Worm (Caenorhabditis elegans) whole organism, L1 larva: ENCODE measurements around the gene ins-20.

ENCODE experiments used
- C16A3.4 ChIP-seq: fragments of 150-350 bp; optimal IDR thresholded peaks from 2 replicates; lab custom pipeline; 2014; ENCODE audit warnings: missing biosample characterization, missing genetic modification characterization
- C34B4.2 ChIP-seq: sonication (generic microtip); optimal IDR thresholded peaks from 2 replicates; lab custom pipeline; 2017; ENCODE audit warnings: mild to moderate bottlenecking, missing genetic modification characterization, missing compliant biosample characterization
- F16B12.6 ChIP-seq: fragments of 150-350 bp; optimal IDR thresholded peaks from 2 replicates; lab custom pipeline; 2014; ENCODE audit warnings: missing biosample characterization, missing genetic modification characterization
- aly-2 ChIP-seq: fragments of 150-350 bp; optimal IDR thresholded peaks from 2 replicates; lab custom pipeline; 2014; ENCODE audit warnings: missing biosample characterization, missing genetic modification characterization
- blmp-1 ChIP-seq: fragments of 150-350 bp; optimal IDR thresholded peaks from 2 replicates; lab custom pipeline; 2014; ENCODE audit warnings: missing biosample characterization, missing genetic modification characterization
- ceh-8 ChIP-seq: fragments of 200-800 bp; sonication (Bioruptor generic); optimal IDR thresholded peaks from 2 replicates; lab custom pipeline; 2018; ENCODE audit warnings: mild to moderate bottlenecking, missing genetic modification characterization, moderate library complexity, missing compliant biosample characterization
- ceh-82 ChIP-seq, 3 experiments: fragments of 150-350 bp in 1 of 3; sonication (generic microtip) in 2 of 3; optimal IDR thresholded peaks; 2 replicates each; lab custom pipeline; 2014 to 2017; ENCODE audit warnings: missing biosample characterization in 3 of 3, missing genetic modification characterization in 3 of 3
- dpl-1 ChIP-seq, 3 experiments: fragments of 150-350 bp in 2 of 3; sonication (generic microtip) in 1 of 3; optimal IDR thresholded peaks; 2 replicates each; lab custom pipeline; 2014 to 2017; ENCODE audit warnings: missing biosample characterization in 3 of 3, missing genetic modification characterization in 3 of 3, missing genetic modification reagents in 3 of 3
- dsc-1 ChIP-seq: sonication (generic microtip); optimal IDR thresholded peaks from 2 replicates; lab custom pipeline; 2016; ENCODE audit warnings: mild to moderate bottlenecking, missing genetic modification characterization, missing compliant biosample characterization
- efl-1 ChIP-seq, 4 experiments: fragments of 150-350 bp; optimal IDR thresholded peaks in 3 of 4; peaks in 1 of 4; 1 replicate in 1 of 4; 2 replicates in 3 of 4; lab custom pipeline; 2014; ENCODE audit warnings: missing biosample characterization in 2 of 4, missing genetic modification characterization in 2 of 4, missing genetic modification reagents in 2 of 4
- egl-27 ChIP-seq, 2 experiments: fragments of 150-350 bp in 1 of 2; sonication (generic microtip); optimal IDR thresholded peaks; 3 replicates each; lab custom pipeline; 2017 to 2018; ENCODE audit warnings: missing biosample characterization in 2 of 2, missing genetic modification characterization in 2 of 2, missing genetic modification reagents in 2 of 2
- elt-2 ChIP-seq: sonication (generic microtip); optimal IDR thresholded peaks from 2 replicates; lab custom pipeline; 2016; ENCODE audit warnings: missing genetic modification characterization, mild to moderate bottlenecking, inconsistent platforms, missing compliant biosample characterization, missing genetic modification reagents
- fkh-10 ChIP-seq: sonication (generic microtip); optimal IDR thresholded peaks from 2 replicates; lab custom pipeline; 2017; ENCODE audit warnings: missing biosample characterization, missing genetic modification reagents, missing genetic modification characterization
- fkh-8 ChIP-seq: sonication (generic microtip); optimal IDR thresholded peaks from 2 replicates; lab custom pipeline; 2016; ENCODE audit warnings: mild to moderate bottlenecking, missing genetic modification characterization, missing compliant biosample characterization
- grh-1 ChIP-seq: fragments of 200-800 bp; sonication (Bioruptor generic); IDR thresholded peaks from 2 replicates; pipeline ENCODE4 v1.3.6; 2022; ENCODE audit warnings: missing genetic modification reagents, missing genetic modification characterization, missing compliant biosample characterization
- hlh-17 ChIP-seq: fragments of 200-800 bp; sonication (Bioruptor generic); optimal IDR thresholded peaks from 2 replicates; lab custom pipeline; 2018; ENCODE audit warnings: missing genetic modification characterization, mild to moderate bottlenecking, missing compliant biosample characterization, moderate library complexity, borderline replicate concordance
- hlh-4 ChIP-seq: sonication (generic microtip); optimal IDR thresholded peaks from 2 replicates; lab custom pipeline; 2016; ENCODE audit warnings: mild to moderate bottlenecking, missing genetic modification characterization, missing compliant biosample characterization
- hpl-2 ChIP-seq: fragments of 150-350 bp; optimal IDR thresholded peaks from 2 replicates; lab custom pipeline; 2014; ENCODE audit warnings: missing biosample characterization, missing genetic modification reagents, missing genetic modification characterization
- irx-1 ChIP-seq: sonication (generic microtip); optimal IDR thresholded peaks from 2 replicates; lab custom pipeline; 2016; ENCODE audit warnings: missing genetic modification characterization, missing compliant biosample characterization
- lin-14 ChIP-seq: fragments of 200-800 bp; sonication (Bioruptor generic); optimal IDR thresholded peaks from 2 replicates; lab custom pipeline; 2018; ENCODE audit warnings: mild to moderate bottlenecking, missing genetic modification characterization, moderate library complexity, missing compliant biosample characterization
- lin-15B ChIP-seq: fragments of 150-350 bp; sonication (generic microtip); optimal IDR thresholded peaks from 3 replicates; lab custom pipeline; 2014; ENCODE audit warnings: missing biosample characterization, missing genetic modification characterization
- lin-39 ChIP-seq: fragments of 150-350 bp; optimal IDR thresholded peaks from 2 replicates; lab custom pipeline; 2014; ENCODE audit warnings: missing biosample characterization, missing genetic modification reagents, missing genetic modification characterization
- lir-3 ChIP-seq: sonication (generic microtip); optimal IDR thresholded peaks from 2 replicates; lab custom pipeline; 2016; ENCODE audit warnings: mild to moderate bottlenecking, missing genetic modification characterization, moderate library complexity, missing compliant biosample characterization; ENCODE audit not compliant: poor library complexity
- lsy-2 ChIP-seq, 2 experiments: fragments of 150-350 bp; optimal IDR thresholded peaks; 2 replicates each; lab custom pipeline; 2014; ENCODE audit warnings: missing biosample characterization in 2 of 2, missing genetic modification characterization in 2 of 2
- nhr-19 ChIP-seq: fragments of 200-800 bp; sonication (Bioruptor generic); conservative IDR thresholded peaks from 2 replicates; pipeline ENCODE4 v1.3.6; 2022; ENCODE audit warnings: missing genetic modification characterization, missing compliant biosample characterization
- nhr-237 ChIP-seq: fragments of 150-350 bp; optimal IDR thresholded peaks from 2 replicates; lab custom pipeline; 2014; ENCODE audit warnings: missing biosample characterization, missing genetic modification characterization
- nhr-28 ChIP-seq: fragments of 150-350 bp; optimal IDR thresholded peaks from 2 replicates; lab custom pipeline; 2014; ENCODE audit warnings: missing biosample characterization, missing genetic modification characterization
- nhr-47 ChIP-seq: sonication (generic microtip); optimal IDR thresholded peaks from 2 replicates; lab custom pipeline; 2016; ENCODE audit warnings: mild to moderate bottlenecking, missing genetic modification characterization, moderate library complexity, missing compliant biosample characterization
- nhr-71 ChIP-seq: sonication (generic microtip); optimal IDR thresholded peaks from 2 replicates; lab custom pipeline; 2016; ENCODE audit warnings: mild to moderate bottlenecking, missing genetic modification characterization, moderate library complexity, missing compliant biosample characterization
- nhr-76 ChIP-seq: sonication (generic microtip); optimal IDR thresholded peaks from 2 replicates; lab custom pipeline; 2017; ENCODE audit warnings: missing biosample characterization, missing genetic modification characterization
- nhr-77 ChIP-seq: fragments of 150-350 bp; optimal IDR thresholded peaks from 2 replicates; lab custom pipeline; 2014; ENCODE audit warnings: missing biosample characterization, missing genetic modification characterization
- nhr-84 ChIP-seq: sonication (generic microtip); optimal IDR thresholded peaks from 2 replicates; lab custom pipeline; 2017; ENCODE audit warnings: missing biosample characterization, missing genetic modification characterization
- nhr-90 ChIP-seq: sonication (generic microtip); optimal IDR thresholded peaks from 2 replicates; lab custom pipeline; 2016; ENCODE audit warnings: mild to moderate bottlenecking, missing genetic modification characterization, missing compliant biosample characterization; ENCODE audit not compliant: poor library complexity
- pag-3 ChIP-seq: sonication (generic microtip); optimal IDR thresholded peaks from 2 replicates; lab custom pipeline; 2017; ENCODE audit warnings: missing genetic modification characterization, mild to moderate bottlenecking, missing compliant biosample characterization, antibody characterized with exemption, borderline replicate concordance; ENCODE audit not compliant: insufficient read depth
- skn-1 ChIP-seq: fragments of 150-350 bp; optimal IDR thresholded peaks from 2 replicates; lab custom pipeline; 2014; ENCODE audit warnings: missing biosample characterization, missing genetic modification characterization
- snu-23 ChIP-seq: sonication (generic microtip); optimal IDR thresholded peaks from 2 replicates; lab custom pipeline; 2016; ENCODE audit warnings: missing genetic modification characterization, missing compliant biosample characterization
- tlp-1 ChIP-seq: fragments of 150-350 bp; optimal IDR thresholded peaks from 2 replicates; lab custom pipeline; 2014; ENCODE audit warnings: missing biosample characterization, missing genetic modification characterization
- unc-130 ChIP-seq: fragments of 150-350 bp; optimal IDR thresholded peaks from 2 replicates; lab custom pipeline; 2017; ENCODE audit warnings: missing biosample characterization, missing genetic modification characterization, inconsistent platforms
- unc-62 ChIP-seq: fragments of 150-350 bp; optimal IDR thresholded peaks from 2 replicates; lab custom pipeline; 2014; ENCODE audit warnings: missing biosample characterization, missing genetic modification reagents, missing genetic modification characterization
- vab-15 ChIP-seq: sonication (generic microtip); optimal IDR thresholded peaks from 2 replicates; lab custom pipeline; 2017; ENCODE audit warnings: missing genotype, mild to moderate bottlenecking, missing genetic modification characterization, missing compliant biosample characterization
- zag-1 ChIP-seq: fragments of 150-350 bp; optimal IDR thresholded peaks from 2 replicates; lab custom pipeline; 2014; ENCODE audit warnings: missing biosample characterization, missing genetic modification characterization
- zip-4 ChIP-seq: fragments of 200-800 bp; sonication (Bioruptor generic); optimal IDR thresholded peaks from 2 replicates; lab custom pipeline; 2018; ENCODE audit warnings: mild to moderate bottlenecking, missing genetic modification characterization, moderate library complexity, missing compliant biosample characterization
- ztf-11 ChIP-seq, 2 experiments: sonication (generic microtip); optimal IDR thresholded peaks; 2 replicates each; lab custom pipeline; 2016 to 2017; ENCODE audit warnings: missing genetic modification characterization in 2 of 2, missing biosample characterization in 1 of 2, missing compliant biosample characterization in 1 of 2
- ztf-4 ChIP-seq: fragments of 150-350 bp; optimal IDR thresholded peaks from 2 replicates; lab custom pipeline; 2014; ENCODE audit warnings: missing biosample characterization, missing genetic modification characterization

Gene ins-20

ce11 chrII:6010544-6010943 lies at the start of gene ins-20:
Gene ins-20, plus strand, starts transcription at chrII:6010844.
- no peak for TF ChIP-seq skn-1 (tag; lab: Kevin White, UChicago)
- no peak for TF ChIP-seq C34B4.2 (tag; lab: Kevin White, UChicago)
- no peak for TF ChIP-seq C16A3.4 (tag; lab: Kevin White, UChicago)
- no peak for TF ChIP-seq ztf-11 (tag; optimal IDR thresholded peaks at IDR 0.05; lab: Kevin White, UChicago)
- no peak for TF ChIP-seq nhr-77 (tag; lab: Kevin White, UChicago)
- no peak for TF ChIP-seq lin-15B
- TF ChIP-seq nhr-19 = no peak
- no peak for TF ChIP-seq nhr-76 (tag; lab: Kevin White, UChicago)
- TF ChIP-seq hlh-17 (GFP tag; lab: Kevin White, UChicago) = no peak
- no peak for TF ChIP-seq pag-3 (tag; lab: Kevin White, UChicago)
- TF ChIP-seq fkh-8 = no peak
- no peak for TF ChIP-seq aly-2 (tag; lab: Kevin White, UChicago)
- TF ChIP-seq elt-2 (tag; lab: Kevin White, UChicago) = no peak
- TF ChIP-seq nhr-237 (tag; lab: Kevin White, UChicago) = no peak

ce11 chrII:5961317-5961716 lies 49.3 kb upstream of the ins-20 start, which contains the start of gene B0034.7:
Gene B0034.7, plus strand, starts transcription at chrII:5961617.
- no peak for TF ChIP-seq nhr-28
- TF ChIP-seq grh-1 = no peak
- no peak for TF ChIP-seq nhr-84
- TF ChIP-seq nhr-90 = no peak
- no peak for TF ChIP-seq zag-1 (tag; lab: Kevin White, UChicago)
- no peak for TF ChIP-seq tlp-1 (tag; lab: Kevin White, UChicago)

DNA sequence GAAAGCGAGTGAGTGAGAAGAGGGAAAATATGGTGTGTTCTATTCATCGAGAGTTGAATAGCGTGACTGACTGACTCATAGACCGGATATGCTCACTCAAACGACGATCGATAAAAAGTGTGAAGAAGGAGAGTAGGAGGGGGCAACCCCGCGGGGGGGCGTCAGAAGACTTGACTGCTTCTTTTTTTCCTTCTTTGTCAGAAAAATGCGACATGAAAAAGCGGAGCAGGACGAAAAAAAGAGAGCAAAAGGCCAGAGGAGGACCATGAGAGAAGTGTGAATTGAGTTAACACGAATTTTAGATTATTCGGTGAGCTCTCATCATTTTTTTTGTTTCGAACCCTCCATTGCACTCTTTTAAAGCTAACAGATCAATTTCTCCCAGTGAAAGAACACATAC lies 48.3 kb upstream of the ins-20 start:
- TF ChIP-seq nhr-71 (peak; percentile 8), irx-1 (tag; lab: Kevin White, UChicago) (no peak), hlh-4 (tag; lab: Kevin White, UChicago) (no peak), lin-14 (GFP tag; lab: Kevin White, UChicago) (peak; percentile 53), ceh-82 (tag; optimal IDR thresholded peaks at IDR 0.05; lab: Kevin White, UChicago) (peak in 1 of 3 experiments; percentile 16), lsy-2 (tag; optimal IDR thresholded peaks at IDR 0.05; lab: Kevin White, UChicago) (peak in 1 of 2 experiments; percentile 15), fkh-10 (GFP tag; lab: Kevin White, UChicago) (peak; percentile 69)

ce11 chrII:5964962-5965361 lies 45.7 kb upstream of the ins-20 start:
- TF ChIP-seq nhr-71 (peak; percentile 0), dsc-1 (tag; lab: Kevin White, UChicago) (peak; percentile 49), ztf-4 (tag; lab: Kevin White, UChicago) (peak; percentile 13), fkh-8 (peak; percentile 63), vab-15 (tag; lab: Kevin White, UChicago) (no peak)

DNA sequence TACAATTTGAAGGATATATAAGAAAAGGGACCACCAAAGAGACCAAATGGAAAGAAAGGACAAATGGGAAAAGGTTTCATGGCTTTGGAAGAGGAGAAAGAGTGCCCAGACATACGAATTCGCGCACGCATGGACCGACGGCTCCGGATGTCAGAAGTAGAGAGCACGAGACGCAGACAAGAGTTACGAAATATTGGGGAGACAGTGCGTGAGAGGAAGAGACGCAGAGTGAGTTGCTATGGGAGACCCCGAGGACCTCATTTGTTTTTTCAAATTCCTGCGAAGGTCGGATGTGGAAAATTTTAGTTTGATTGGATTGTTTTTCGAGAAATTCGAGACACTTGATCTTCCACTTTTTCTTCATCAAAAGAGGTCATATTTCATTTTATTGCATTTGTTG lies 44.0 kb upstream of the ins-20 start:
- TF ChIP-seq zip-4 (GFP tag; lab: Kevin White, UChicago) = peak; percentile 74
- no peak for TF ChIP-seq ztf-11 (tag; optimal IDR thresholded peaks at IDR 0.05; lab: Kevin White, UChicago)
- no peak for TF ChIP-seq unc-62 (GFP tag; lab: Kevin White, UChicago)
- no peak for TF ChIP-seq F16B12.6 (tag; lab: Kevin White, UChicago)
- peak; percentile 59 for TF ChIP-seq nhr-47 (tag; lab: Kevin White, UChicago)
- no peak for TF ChIP-seq lin-39 (tag; lab: Kevin White, UChicago)
- no peak for TF ChIP-seq ceh-8 (GFP tag; lab: Kevin White, UChicago)
- no peak for TF ChIP-seq unc-130 (tag; lab: Kevin White, UChicago)
- TF ChIP-seq hpl-2 (GFP tag; lab: Kevin White, UChicago) = no peak
- TF ChIP-seq hlh-17 (GFP tag; lab: Kevin White, UChicago) = no peak
- no peak for TF ChIP-seq dpl-1 (GFP tag; optimal IDR thresholded peaks at IDR 0.05; lab: Kevin White, UChicago)
- TF ChIP-seq blmp-1 (tag; lab: Kevin White, UChicago) = no peak
- TF ChIP-seq efl-1 (optimal IDR thresholded peaks at IDR 0.05; lab: Kevin White, UChicago) = peak; percentile 20 to 53
- peak in 1 of 2 experiments; percentile 80 for TF ChIP-seq efl-1 (GFP tag; optimal IDR thresholded peaks at IDR 0.05 in 1 of 2; lab: Kevin White, UChicago)
- TF ChIP-seq C16A3.4 (tag; lab: Kevin White, UChicago) = no peak
- no peak for TF ChIP-seq egl-27 (tag; optimal IDR thresholded peaks at IDR 0.05; lab: Kevin White, UChicago)
- TF ChIP-seq lir-3 (tag; lab: Kevin White, UChicago) = no peak
- peak; percentile 64 for TF ChIP-seq nhr-71
- TF ChIP-seq nhr-76 (tag; lab: Kevin White, UChicago) = no peak
- TF ChIP-seq snu-23 = no peak
- TF ChIP-seq ztf-4 (tag; lab: Kevin White, UChicago) = no peak
- peak in 1 of 2 experiments; percentile 37 for TF ChIP-seq lsy-2 (tag; optimal IDR thresholded peaks at IDR 0.05; lab: Kevin White, UChicago)
- peak; percentile 23 to 73 (median 51) for TF ChIP-seq ceh-82 (tag; optimal IDR thresholded peaks at IDR 0.05; lab: Kevin White, UChicago)
- TF ChIP-seq fkh-8 = peak; percentile 93
